Fruit fly (Drosophila melanogaster): ENCODE data around the gene CG46311.

Gene CG46311

dm6 chrX:13561371-13561770 lies 2.3 kb upstream of the CG46311 start, which contains the start of gene CG32633:
Gene CG32633, plus strand, starts transcription at chrX:13561671.
- TF ChIP-seq CG33017 (tag; optimal IDR thresholded peaks at IDR 0.05) (no peak), bab1 (GFP tag; optimal IDR thresholded peaks at IDR 0.05) (no peak), CG11617 (GFP tag; optimal IDR thresholded peaks at IDR 0.05) (no peak), toe (GFP tag; optimal IDR thresholded peaks at IDR 0.05) (no peak), tj (GFP tag; optimal IDR thresholded peaks at IDR 0.05) (no peak), CG14711 (tag; optimal IDR thresholded peaks at IDR 0.05) (no peak), Clk (GFP tag; optimal IDR thresholded peaks at IDR 0.05) (no peak), Crg-1 (GFP tag; optimal IDR thresholded peaks at IDR 0.05) (no peak), Hr96 (GFP tag; optimal IDR thresholded peaks at IDR 0.05) (no peak), kay (GFP tag; ENCODE audit: borderline replicate concordance) (no peak), ovo (GFP tag; optimal IDR thresholded peaks at IDR 0.05) (no peak)

dm6 chrX:13563042-13563441 lies 581 bp upstream of the CG46311 start:
- TF ChIP-seq kay (GFP tag; ENCODE audit: borderline replicate concordance): peak; percentile 54
- no peak for TF ChIP-seq CG14711 (tag; optimal IDR thresholded peaks at IDR 0.05)

dm6 chrX:13565490-13566156 lies 2.0 kb downstream of the CG46311 start:
- TF ChIP-seq toe (GFP tag; optimal IDR thresholded peaks at IDR 0.05): peak; percentile 5
- TF ChIP-seq tj (GFP tag; optimal IDR thresholded peaks at IDR 0.05): peak; percentile 45
- no peak for TF ChIP-seq Hr96 (GFP tag; optimal IDR thresholded peaks at IDR 0.05)
- TF ChIP-seq Crg-1 (GFP tag; optimal IDR thresholded peaks at IDR 0.05): no peak
- peak; percentile 11 for TF ChIP-seq CG7101 (tag; optimal IDR thresholded peaks at IDR 0.05)
- TF ChIP-seq bab1 (GFP tag; optimal IDR thresholded peaks at IDR 0.05): peak; percentile 39
- no peak for TF ChIP-seq CG33017 (tag; optimal IDR thresholded peaks at IDR 0.05)
- no peak for TF ChIP-seq CG5204 (GFP tag; optimal IDR thresholded peaks at IDR 0.05)
- TF ChIP-seq kay (GFP tag; ENCODE audit: borderline replicate concordance): no peak

- TF ChIP-seq bab1 (GFP tag; optimal IDR thresholded peaks at IDR 0.05) (peak; percentile 86), Clk (GFP tag; optimal IDR thresholded peaks at IDR 0.05) (no peak), Mnt (GFP tag; optimal IDR thresholded peaks at IDR 0.05) (peak; percentile 12), CG1620 (GFP tag; optimal IDR thresholded peaks at IDR 0.05) (peak; percentile 45), CG5204 (GFP tag; optimal IDR thresholded peaks at IDR 0.05) (peak; percentile 11), CG14711 (tag; optimal IDR thresholded peaks at IDR 0.05) (peak; percentile 67), pad (GFP tag; optimal IDR thresholded peaks at IDR 0.05) (peak; percentile 31), CG33017 (tag; optimal IDR thresholded peaks at IDR 0.05) (peak; percentile 0), tj (GFP tag; optimal IDR thresholded peaks at IDR 0.05) (no peak), kay (GFP tag; ENCODE audit: borderline replicate concordance) (no peak), CG7101 (tag; optimal IDR thresholded peaks at IDR 0.05) (peak; percentile 47)
These were observed 4.5 kb downstream of the CG46311 start for dm6 chrX:13568127-13568526.

- TF ChIP-seq toe (GFP tag; optimal IDR thresholded peaks at IDR 0.05) (no peak), tj (GFP tag; optimal IDR thresholded peaks at IDR 0.05) (peak; percentile 96)
These were observed 5.2 kb downstream of the CG46311 start for dm6 chrX:13568841-13569240.

dm6 chrX:13570255-13570654 lies 6.6 kb downstream of the CG46311 start:
- TF ChIP-seq kay (GFP tag; ENCODE audit: borderline replicate concordance) (peak; percentile 22), ovo (GFP tag; optimal IDR thresholded peaks at IDR 0.05) (no peak), CG1620 (GFP tag; optimal IDR thresholded peaks at IDR 0.05) (peak; percentile 15)

- TF ChIP-seq bab1 (GFP tag; optimal IDR thresholded peaks at IDR 0.05) (peak; percentile 15), CG33017 (tag; optimal IDR thresholded peaks at IDR 0.05) (no peak), CG7045 (GFP tag; optimal IDR thresholded peaks at IDR 0.05) (no peak), tj (GFP tag; optimal IDR thresholded peaks at IDR 0.05) (peak; percentile 3), CG7101 (tag; optimal IDR thresholded peaks at IDR 0.05) (peak; percentile 11), pad (GFP tag; optimal IDR thresholded peaks at IDR 0.05) (no peak), kay (GFP tag; ENCODE audit: borderline replicate concordance) (no peak)
These were observed 8.8 kb downstream of the CG46311 start for dm6 chrX:13572382-13572781.

dm6 chrX:13579322-13579721 lies 15.7 kb downstream of the CG46311 start:
- TF ChIP-seq CG11617 (GFP tag; optimal IDR thresholded peaks at IDR 0.05) (no peak), CG5204 (GFP tag; optimal IDR thresholded peaks at IDR 0.05) (no peak), ovo (GFP tag; optimal IDR thresholded peaks at IDR 0.05) (no peak), toe (GFP tag; optimal IDR thresholded peaks at IDR 0.05) (no peak), CG33017 (tag; optimal IDR thresholded peaks at IDR 0.05) (no peak), tj (GFP tag; optimal IDR thresholded peaks at IDR 0.05) (no peak), Hr96 (GFP tag; optimal IDR thresholded peaks at IDR 0.05) (no peak), cic (GFP tag; optimal IDR thresholded peaks at IDR 0.05) (no peak), Mnt (GFP tag; optimal IDR thresholded peaks at IDR 0.05) (no peak), CG7045 (GFP tag; optimal IDR thresholded peaks at IDR 0.05) (no peak), Crg-1 (GFP tag; optimal IDR thresholded peaks at IDR 0.05) (no peak), Clk (GFP tag; optimal IDR thresholded peaks at IDR 0.05) (no peak)
